Worm (Caenorhabditis elegans) whole organism, midembryonic: ENCODE data around the gene C34F6.1.

Experiments used
- flt-1 ChIP-seq: fragments of 200-800 bp; sonication (Bioruptor generic); IDR thresholded peaks from 2 replicates; pipeline ENCODE4 v1.3.6; 2022; ENCODE audit warnings: missing genetic modification characterization, missing compliant biosample characterization
- med-1 ChIP-seq: sonication (generic microtip); optimal IDR thresholded peaks from 2 replicates; lab custom pipeline; 2017; ENCODE audit warnings: missing genetic modification characterization, mild to moderate bottlenecking, missing compliant biosample characterization, antibody characterized with exemption, missing genetic modification reagents; ENCODE audit not compliant: insufficient read depth

DNA sequence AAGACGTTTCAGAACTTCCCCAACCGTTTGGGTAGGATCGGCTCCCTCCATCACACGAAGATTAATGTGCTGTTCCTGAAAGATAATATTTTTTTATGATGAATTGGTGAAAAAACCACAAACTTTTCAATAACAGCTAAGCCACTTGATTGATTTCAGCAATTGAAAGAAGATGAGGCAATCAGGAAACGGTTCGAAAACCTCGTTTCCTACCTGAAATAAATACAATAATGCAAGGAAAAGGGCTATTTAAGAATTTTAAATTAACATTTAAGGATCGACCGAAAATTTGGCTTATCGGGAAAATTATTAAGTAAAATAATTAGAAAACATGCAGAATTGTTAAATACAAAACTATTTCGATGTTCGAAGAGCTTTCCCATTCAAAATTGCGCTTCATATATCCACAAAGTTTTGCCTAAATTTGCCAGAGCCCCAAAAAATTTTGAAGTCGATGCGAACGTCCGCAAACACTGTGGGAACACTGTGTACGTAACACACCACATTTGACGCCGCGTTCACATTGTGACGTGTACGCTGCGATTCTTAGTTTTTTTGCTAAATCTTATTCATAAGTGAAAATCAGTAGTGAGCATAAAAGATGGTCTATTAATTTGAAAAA is 26.1 kb upstream of the C34F6.1 start, which contains the start of gene C34F6.9:
- TF ChIP-seq flt-1 (GFP tag; lab: Robert Waterston, UW): no peak
- TF ChIP-seq med-1 (GFP tag; lab: Kevin White, UChicago): no peak
